Worm (Caenorhabditis elegans) whole organism, mixed stage, embryonic: ENCODE results near the gene slc-25A29.

ENCODE experiments used
- drap-1 ChIP-seq: fragments of 200-800 bp; sonication (Bioruptor generic); optimal IDR thresholded peaks from 3 replicates; lab custom pipeline; 2018; ENCODE audit warnings: mild to moderate bottlenecking, missing genetic modification characterization, missing compliant biosample characterization
- elt-3 ChIP-seq: fragments of 150-350 bp; optimal IDR thresholded peaks from 2 replicates; lab custom pipeline; 2014; ENCODE audit warnings: missing biosample characterization, missing genetic modification characterization
- mep-1 ChIP-seq: fragments of 150-350 bp; optimal IDR thresholded peaks from 2 replicates; lab custom pipeline; 2017; ENCODE audit warnings: missing biosample characterization, missing genetic modification reagents, missing genetic modification characterization, inconsistent platforms
- nhr-237 ChIP-seq: fragments of 150-350 bp; optimal IDR thresholded peaks from 2 replicates; lab custom pipeline; 2014; ENCODE audit warnings: missing biosample characterization, missing genetic modification characterization
- snpc-4 ChIP-seq: fragments of 150-350 bp; optimal IDR thresholded peaks from 2 replicates; lab custom pipeline; 2014; ENCODE audit warnings: missing biosample characterization, missing genetic modification characterization

- TF ChIP-seq snpc-4, result no peak
- TF ChIP-seq nhr-237 (tag; lab: Kevin White, UChicago), result no peak
- no peak for TF ChIP-seq mep-1
- no peak for TF ChIP-seq elt-3
- TF ChIP-seq drap-1 (GFP tag; lab: Kevin White, UChicago), result no peak
Observed at ce11 chrV:14620311-14620710, 37.7 kb downstream of the slc-25A29 start.
